Fruit fly (Drosophila melanogaster) whole organism, embryonic: Measurements from ENCODE around the gene CG14154.

Experiments
- Aef1 ChIP-seq: fragments of 200-800 bp; sonication (Bioruptor generic); IDR thresholded peaks from 3 replicates; pipeline ENCODE4 v1.3.6; 2022; ENCODE audit warnings: missing biosample characterization, missing genetic modification characterization
- Atf-2 ChIP-seq: fragments of 200-800 bp; sonication (Bioruptor generic); optimal IDR thresholded peaks from 2 replicates; lab custom pipeline; 2016; ENCODE audit warnings: missing biosample characterization, missing genetic modification characterization
- Atf6 ChIP-seq: fragments of 200-800 bp; sonication (Bioruptor generic); IDR thresholded peaks from 2 replicates; pipeline ENCODE4 v1.3.6; 2022; ENCODE audit warnings: missing biosample characterization, missing genetic modification characterization
- B-H1 ChIP-seq: fragments of 200-800 bp; sonication (Bioruptor generic); IDR thresholded peaks from 3 replicates; pipeline ENCODE4 v1.3.6; 2022; ENCODE audit warnings: missing biosample characterization, missing genetic modification characterization
- CG12155 ChIP-seq: fragments of 200-800 bp; sonication (Bioruptor generic); optimal IDR thresholded peaks from 3 replicates; lab custom pipeline; 2016; ENCODE audit warnings: missing biosample characterization, missing genetic modification characterization
- CG13894 ChIP-seq: fragments of 200-800 bp; sonication (Bioruptor generic); optimal IDR thresholded peaks from 3 replicates; lab custom pipeline; 2018; ENCODE audit warnings: missing biosample characterization, mild to moderate bottlenecking, missing genetic modification characterization, moderate library complexity
- CG14860 ChIP-seq: fragments of 200-800 bp; sonication (Bioruptor generic); IDR thresholded peaks from 3 replicates; pipeline ENCODE4 v1.3.6; 2022; ENCODE audit warnings: missing biosample characterization, missing genetic modification characterization; ENCODE audit not compliant: partially characterized antibody
- CG16813 ChIP-seq: fragments of 200-800 bp; sonication (Bioruptor generic); IDR thresholded peaks from 3 replicates; pipeline ENCODE4 v1.3.6; 2022; ENCODE audit warnings: missing biosample characterization, missing genetic modification characterization; ENCODE audit not compliant: partially characterized antibody
- CG16815 ChIP-seq: fragments of 200-800 bp; sonication (Bioruptor generic); optimal IDR thresholded peaks from 3 replicates; lab custom pipeline; 2017; ENCODE audit warnings: missing biosample characterization, mild to moderate bottlenecking, missing genetic modification characterization
- CG18011 ChIP-seq: fragments of 200-800 bp; sonication (Bioruptor generic); optimal IDR thresholded peaks from 2 replicates; lab custom pipeline; 2017; ENCODE audit warnings: missing biosample characterization, missing genetic modification characterization, mild to moderate bottlenecking, moderate library complexity, missing genotype
- CG1832 ChIP-seq: fragments of 200-800 bp; sonication (Bioruptor generic); optimal IDR thresholded peaks from 2 replicates; lab custom pipeline; 2017; ENCODE audit warnings: missing biosample characterization, mild to moderate bottlenecking, missing genetic modification characterization, inconsistent platforms
- CG2116 ChIP-seq: fragments of 200-800 bp; sonication (Bioruptor generic); optimal IDR thresholded peaks from 3 replicates; lab custom pipeline; 2018; ENCODE audit warnings: missing biosample characterization, mild to moderate bottlenecking, missing genetic modification characterization
- CG2202 ChIP-seq: fragments of 200-800 bp; sonication (Bioruptor generic); optimal IDR thresholded peaks from 2 replicates; lab custom pipeline; 2018; ENCODE audit warnings: missing biosample characterization, mild to moderate bottlenecking, missing genetic modification characterization
- CG2875 ChIP-seq: fragments of 200-800 bp; sonication (Bioruptor generic); optimal IDR thresholded peaks from 2 replicates; lab custom pipeline; 2017; ENCODE audit warnings: missing biosample characterization, mild to moderate bottlenecking, missing genetic modification characterization, missing genetic modification reagents
- CG34422 ChIP-seq: fragments of 200-800 bp; sonication (Bioruptor generic); IDR thresholded peaks from 3 replicates; pipeline ENCODE4 v1.3.6; 2022; ENCODE audit warnings: missing biosample characterization, missing genetic modification characterization
- CG3847 ChIP-seq: fragments of 200-800 bp; sonication (Bioruptor generic); IDR thresholded peaks from 2 replicates; pipeline ENCODE4 v1.3.6; 2022; ENCODE audit warnings: missing biosample characterization, missing genetic modification characterization
- CG4617 ChIP-seq: fragments of 200-800 bp; sonication (Bioruptor generic); optimal IDR thresholded peaks from 3 replicates; lab custom pipeline; 2016; ENCODE audit warnings: missing biosample characterization, missing genetic modification characterization, borderline replicate concordance
- CG4730 ChIP-seq: fragments of 200-800 bp; sonication (Bioruptor generic); IDR thresholded peaks from 2 replicates; pipeline ENCODE4 v1.3.6; 2022; ENCODE audit warnings: missing biosample characterization, missing genetic modification characterization
- CG6175 ChIP-seq: fragments of 200-800 bp; sonication (Bioruptor generic); IDR thresholded peaks from 3 replicates; pipeline ENCODE4 v1.3.6; 2022; ENCODE audit warnings: missing biosample characterization, missing genetic modification characterization
- CG6791 ChIP-seq: fragments of 200-800 bp; sonication (Bioruptor generic); IDR thresholded peaks from 3 replicates; pipeline ENCODE4 v1.3.6; 2022; ENCODE audit warnings: missing biosample characterization, missing genetic modification characterization; ENCODE audit not compliant: partially characterized antibody
- CG7745 ChIP-seq: fragments of 200-800 bp; sonication (Bioruptor generic); optimal IDR thresholded peaks from 2 replicates; lab custom pipeline; 2018; ENCODE audit warnings: missing biosample characterization, mild to moderate bottlenecking, missing genetic modification characterization, moderate library complexity
- CG8478 ChIP-seq: fragments of >200 bp; optimal IDR thresholded peaks from 2 replicates; lab custom pipeline; 2018
- CG9437 ChIP-seq: fragments of 200-800 bp; sonication (Bioruptor generic); optimal IDR thresholded peaks from 2 replicates; lab custom pipeline; 2018; ENCODE audit warnings: missing biosample characterization, mild to moderate bottlenecking, missing genetic modification characterization
- D ChIP-seq, 2 experiments: fragments of 200-800 bp in 1 of 2; fragments of >200 bp in 1 of 2; sonication (Bioruptor generic) in 1 of 2; optimal IDR thresholded peaks; 2 replicates in 1 of 2; 3 replicates in 1 of 2; lab custom pipeline; 2017; ENCODE audit warnings: mild to moderate bottlenecking in 1 of 2, missing biosample characterization in 1 of 2, missing genetic modification characterization in 1 of 2, missing genetic modification reagents in 1 of 2
- Dad ChIP-seq: fragments of 200-800 bp; sonication (Bioruptor generic); optimal IDR thresholded peaks from 3 replicates; lab custom pipeline; 2016; ENCODE audit warnings: missing biosample characterization, missing genetic modification characterization
- Dref ChIP-seq: fragments of 200-800 bp; sonication (Bioruptor generic); IDR thresholded peaks from 2 replicates; pipeline ENCODE4 v1.3.6; 2022; ENCODE audit warnings: missing biosample characterization, missing genetic modification characterization
- Eip74EF ChIP-seq, 2 experiments: fragments of 200-800 bp in 1 of 2; fragments of >200 bp in 1 of 2; sonication (Bioruptor generic) in 1 of 2; optimal IDR thresholded peaks; 2 replicates each; lab custom pipeline; 2017 to 2019; ENCODE audit warnings: missing biosample characterization in 2 of 2, missing genetic modification characterization in 2 of 2, mild to moderate bottlenecking in 1 of 2, moderate library complexity in 1 of 2
- Hmx ChIP-seq: fragments of 200-800 bp; sonication (Bioruptor generic); optimal IDR thresholded peaks from 2 replicates; lab custom pipeline; 2016; ENCODE audit warnings: missing biosample characterization, missing genetic modification characterization
- Hr39 ChIP-seq: fragments of >200 bp; optimal IDR thresholded peaks from 2 replicates; lab custom pipeline; 2017
- Med ChIP-seq: fragments of 200-800 bp; sonication (Bioruptor generic); peaks from one replicate; lab custom pipeline; 2016; ENCODE audit warnings: missing biosample characterization, missing genetic modification characterization, mild to moderate bottlenecking, inconsistent platforms, moderate library complexity
- NFAT ChIP-seq: fragments of 200-800 bp; sonication (Bioruptor generic); IDR thresholded peaks from 2 replicates; pipeline ENCODE4 v1.3.6; 2022; ENCODE audit warnings: missing biosample characterization, missing genetic modification characterization
- Ravus ChIP-seq: fragments of 200-800 bp; sonication (Bioruptor generic); IDR thresholded peaks from 2 replicates; pipeline ENCODE4 v1.3.6; 2022; ENCODE audit warnings: missing biosample characterization, missing genetic modification characterization
- Scr ChIP-seq: fragments of 200-800 bp; sonication (Bioruptor generic); IDR thresholded peaks from 2 replicates; pipeline ENCODE4 v1.3.6; 2022; ENCODE audit warnings: missing biosample characterization, missing genetic modification characterization; ENCODE audit not compliant: partially characterized antibody
- Sin3A ChIP-seq: fragments of >200 bp; optimal IDR thresholded peaks from 2 replicates; lab custom pipeline; 2018
- Xbp1 ChIP-seq: fragments of 200-800 bp; sonication (Bioruptor generic); optimal IDR thresholded peaks from 3 replicates; lab custom pipeline; 2016; ENCODE audit warnings: missing biosample characterization, mild to moderate bottlenecking, missing genetic modification characterization
- aop ChIP-seq: fragments of 200-800 bp; sonication (Bioruptor generic); IDR thresholded peaks from 2 replicates; pipeline ENCODE4 v1.3.6; 2022; ENCODE audit warnings: missing biosample characterization, missing genetic modification characterization
- btn ChIP-seq: fragments of 200-800 bp; sonication (Bioruptor generic); optimal IDR thresholded peaks from 2 replicates; lab custom pipeline; 2016; ENCODE audit warnings: missing biosample characterization, missing genetic modification characterization
- fd96Cb ChIP-seq: fragments of 200-800 bp; sonication (Bioruptor generic); optimal IDR thresholded peaks from 2 replicates; lab custom pipeline; 2018; ENCODE audit warnings: missing biosample characterization, mild to moderate bottlenecking, missing genetic modification characterization, moderate library complexity
- gsb ChIP-seq: fragments of 200-800 bp; sonication (Bioruptor generic); IDR thresholded peaks from 2 replicates; pipeline ENCODE4 v1.3.6; 2022; ENCODE audit warnings: missing biosample characterization, missing genetic modification characterization
- h ChIP-seq: fragments of >200 bp; optimal IDR thresholded peaks from 2 replicates; lab custom pipeline; 2017
- luna ChIP-seq: fragments of 200-800 bp; sonication (Bioruptor generic); optimal IDR thresholded peaks from 2 replicates; lab custom pipeline; 2016; ENCODE audit warnings: missing biosample characterization, missing genetic modification characterization
- pb ChIP-seq: fragments of 200-800 bp; sonication (Bioruptor generic); optimal IDR thresholded peaks from 3 replicates; lab custom pipeline; 2016; ENCODE audit warnings: missing biosample characterization, missing genetic modification characterization
- psq ChIP-seq: fragments of 200-800 bp; sonication (Bioruptor generic); optimal IDR thresholded peaks from 2 replicates; lab custom pipeline; 2017; ENCODE audit warnings: missing biosample characterization, missing genetic modification characterization
- ranshi ChIP-seq: fragments of 200-800 bp; sonication (Bioruptor generic); IDR thresholded peaks from 2 replicates; pipeline ENCODE4 v1.3.6; 2022; ENCODE audit warnings: missing biosample characterization, missing genetic modification characterization
- sens-2 ChIP-seq: fragments of 200-800 bp; sonication (Bioruptor generic); IDR thresholded peaks from 2 replicates; pipeline ENCODE4 v1.3.6; 2022; ENCODE audit warnings: missing biosample characterization, missing genetic modification characterization
- slbo ChIP-seq: fragments of 200-800 bp; sonication (Bioruptor generic); IDR thresholded peaks from 2 replicates; pipeline ENCODE4 v1.3.6; 2022; ENCODE audit warnings: missing biosample characterization, missing genetic modification characterization
- sqz ChIP-seq: fragments of 200-800 bp; sonication (Bioruptor generic); optimal IDR thresholded peaks from 3 replicates; lab custom pipeline; 2018; ENCODE audit warnings: missing biosample characterization, mild to moderate bottlenecking, missing genetic modification characterization
- sug ChIP-seq: fragments of 200-800 bp; optimal IDR thresholded peaks from 2 replicates; lab custom pipeline; 2019; ENCODE audit warnings: missing biosample characterization, mild to moderate bottlenecking, missing genetic modification characterization, moderate library complexity
- ttk ChIP-seq: fragments of 200-800 bp; sonication (Bioruptor generic); IDR thresholded peaks from 2 replicates; pipeline ENCODE4 v2.1.2; 2022; ENCODE audit warnings: missing biosample characterization, missing genetic modification characterization
- wdn ChIP-seq: fragments of 200-800 bp; sonication (Bioruptor generic); IDR thresholded peaks from 2 replicates; pipeline ENCODE4 v1.3.6; 2022; ENCODE audit warnings: missing biosample characterization, missing genetic modification characterization

CG14154 gene

DNA sequence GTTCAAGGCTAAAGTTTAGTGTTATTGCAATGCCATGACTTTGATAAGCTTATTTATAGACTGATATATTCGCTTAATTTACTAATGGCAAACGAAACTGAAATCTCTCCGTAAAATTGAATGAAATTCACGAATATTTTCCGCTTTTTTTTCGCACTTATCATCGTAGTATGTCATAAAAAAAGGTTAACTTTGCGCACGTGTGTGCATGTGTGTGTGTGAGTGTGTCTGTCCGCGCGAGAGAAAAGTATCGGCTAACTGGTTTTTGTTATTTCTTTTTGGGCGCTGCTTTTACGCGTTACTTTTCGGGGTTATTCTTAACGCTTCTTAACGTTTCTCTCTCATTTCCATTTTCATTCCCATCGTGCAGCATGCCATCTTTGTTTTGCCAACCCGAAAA, 36.1 kb downstream of the CG14154 start (continued):
- 0 out of 2 replicates have a peak, but pooled peaks have one; percentile 11 for TF ChIP-seq Scr (GFP tag; lab: Robert Waterston, UW)
- no peak for TF ChIP-seq CG4617 (GFP tag; lab: Kevin White, UChicago)
- peak; percentile 4 for TF ChIP-seq CG13894 (tag; lab: Kevin White, UChicago)
- no peak for TF ChIP-seq ranshi (GFP tag; lab: Robert Waterston, UW)
- TF ChIP-seq Eip74EF (GFP tag; optimal IDR thresholded peaks at IDR 0.05; lab: Kevin White, UChicago) = no peak
- TF ChIP-seq Atf6 (GFP tag; lab: Robert Waterston, UW) = no peak
- no peak for TF ChIP-seq CG4730 (GFP tag; lab: Robert Waterston, UW)
- TF ChIP-seq fd96Cb (tag; lab: Kevin White, UChicago) = no peak
- TF ChIP-seq Med (GFP tag; lab: Kevin White, UChicago) = no peak
- TF ChIP-seq psq = peak; percentile 9

- TF ChIP-seq Dad (peak; percentile 89), Atf-2 (GFP tag; lab: Kevin White, UChicago) (peak; percentile 79), Xbp1 (GFP tag; lab: Kevin White, UChicago) (peak; percentile 92), CG1832 (GFP tag; lab: Kevin White, UChicago) (no peak), CG8478 (no peak), ttk (GFP tag; lab: Robert Waterston, UW) (peak; percentile 93), Dref (no peak), pb (GFP tag; lab: Kevin White, UChicago) (peak; percentile 84), CG2875 (peak; percentile 95), CG16815 (GFP tag; lab: Kevin White, UChicago) (peak; percentile 92), Sin3A (lab: Kevin White, UChicago) (no peak), sqz (GFP tag; lab: Kevin White, UChicago) (peak; percentile 88), CG3847 (no peak; the same call in 1 of the 2 replicates), CG6791 (no peak), NFAT (GFP tag; lab: Robert Waterston, UW) (peak; percentile 81), CG9437 (GFP tag; lab: Kevin White, UChicago) (peak; percentile 93), gsb (peak; percentile 87), btn (peak; percentile 66), B-H1 (GFP tag; lab: Robert Waterston, UW) (peak; percentile 88), Hr39 (lab: Kevin White, UChicago) (no peak), CG7745 (tag; lab: Kevin White, UChicago) (peak; percentile 22), aop (GFP tag; lab: Robert Waterston, UW) (no peak), luna (GFP tag; lab: Kevin White, UChicago) (peak; percentile 20), D (optimal IDR thresholded peaks at IDR 0.05; lab: Kevin White, UChicago) (no peak), D (GFP tag; optimal IDR thresholded peaks at IDR 0.05; lab: Kevin White, UChicago) (peak; percentile 96), CG14860 (GFP tag; lab: Robert Waterston, UW) (no peak), Aef1 (GFP tag; lab: Robert Waterston, UW) (peak; percentile 90), CG6175 (GFP tag; lab: Robert Waterston, UW) (peak; percentile 79; the same call in 2 of the 3 replicates), Hmx (peak; percentile 83), CG12155 (GFP tag; lab: Kevin White, UChicago) (peak; percentile 85), CG2116 (GFP tag; lab: Kevin White, UChicago) (peak; percentile 72), Ravus (GFP tag; lab: Robert Waterston, UW) (peak; percentile 83), h (lab: Kevin White, UChicago) (no peak), sug (tag; lab: Kevin White, UChicago) (peak; percentile 91), CG16813 (GFP tag; lab: Robert Waterston, UW) (no peak), sens-2 (GFP tag; lab: Robert Waterston, UW) (peak; percentile 86), CG2202 (tag; lab: Kevin White, UChicago) (peak; percentile 83), CG34422 (peak; percentile 94), wdn (GFP tag; lab: Robert Waterston, UW) (peak; percentile 91), CG4730 (GFP tag; lab: Robert Waterston, UW) (peak; percentile 90), CG18011 (GFP tag; lab: Kevin White, UChicago) (peak; percentile 79), slbo (peak; percentile 93)
Observed at dm6 chr3L:10678545-10679067, 36.9 kb downstream of the CG14154 start.
